Worm (Caenorhabditis elegans): ENCODE results near the gene R10E4.3.
A peak's percentile ranks its signal among the peaks of the same experiment; 100 is the strongest.

Gene R10E4.3

DNA sequence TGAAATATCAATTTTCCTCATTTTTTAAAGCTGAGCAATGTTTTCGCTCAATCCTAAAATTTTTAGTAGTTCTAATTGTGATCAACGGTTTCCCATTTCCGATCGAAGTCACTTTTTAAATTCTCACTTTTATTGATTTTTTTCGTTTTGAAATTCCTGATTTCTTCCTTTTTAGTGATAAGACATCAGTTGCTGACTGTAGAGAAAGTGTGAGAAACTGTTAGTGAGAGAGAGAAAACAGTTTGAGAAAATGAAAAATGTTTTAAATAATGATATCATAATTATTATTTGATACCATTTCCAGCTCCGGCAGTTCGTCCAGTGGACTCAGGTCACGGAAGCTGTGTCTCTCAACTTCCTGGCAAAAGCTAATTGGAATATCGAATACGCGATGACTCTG lies 27.2 kb upstream of the R10E4.3 start:
- TF ChIP-seq elt-2 (tag; optimal IDR thresholded peaks at IDR 0.05) (peak; percentile 51), ceh-28 (tag; optimal IDR thresholded peaks at IDR 0.05) (peak; percentile 16), fos-1 (tag; optimal IDR thresholded peaks at IDR 0.05) (no peak)

- TF ChIP-seq fos-1 (tag; optimal IDR thresholded peaks at IDR 0.05) (no peak), elt-2 (tag; optimal IDR thresholded peaks at IDR 0.05) (peak; percentile 65), lin-39 (tag; optimal IDR thresholded peaks at IDR 0.05) (peak; percentile 57), jun-1 (tag; optimal IDR thresholded peaks at IDR 0.05) (peak; percentile 74), ceh-28 (tag; optimal IDR thresholded peaks at IDR 0.05) (peak; percentile 63), nhr-28 (tag; optimal IDR thresholded peaks at IDR 0.05) (no peak), zag-1 (tag; optimal IDR thresholded peaks at IDR 0.05) (no peak), egl-5 (tag; optimal IDR thresholded peaks at IDR 0.05) (peak; percentile 80), skn-1 (tag; optimal IDR thresholded peaks at IDR 0.05) (peak; percentile 5), nfya-1 (tag; optimal IDR thresholded peaks at IDR 0.05; ENCODE audit: insufficient read depth) (peak; percentile 88), pha-4 (tag; optimal IDR thresholded peaks at IDR 0.05) (peak; percentile 92), nhr-25 (tag; optimal IDR thresholded peaks at IDR 0.05) (peak; percentile 88), elt-1 (tag; optimal IDR thresholded peaks at IDR 0.05) (no peak), pqm-1 (tag; optimal IDR thresholded peaks at IDR 0.05) (peak; percentile 37), lin-15B (tag; optimal IDR thresholded peaks at IDR 0.05) (peak; percentile 63), nhr-23 (tag; optimal IDR thresholded peaks at IDR 0.05) (peak; percentile 74), hmg-11 (tag; optimal IDR thresholded peaks at IDR 0.05) (peak; percentile 77)
Measured at ce11 chrIII:4313061-4313962, 26.0 kb upstream of the R10E4.3 start, which contains the start of the genes evl-14 and dcn-1. evl-14 (minus strand) TSS chrIII:4313128. dcn-1 (plus strand) TSS chrIII:4313912.

- no peak for TF ChIP-seq lin-39 (tag; optimal IDR thresholded peaks at IDR 0.05)
- TF ChIP-seq fos-1 (tag; optimal IDR thresholded peaks at IDR 0.05): no peak
- no peak for TF ChIP-seq hmg-11 (tag; optimal IDR thresholded peaks at IDR 0.05)
- no peak for TF ChIP-seq unc-39 (tag; optimal IDR thresholded peaks at IDR 0.05)
- TF ChIP-seq mdl-1 (tag; optimal IDR thresholded peaks at IDR 0.05): no peak
- TF ChIP-seq egl-27 (tag; optimal IDR thresholded peaks at IDR 0.05): no peak
- TF ChIP-seq nhr-237 (tag; optimal IDR thresholded peaks at IDR 0.05): no peak
- no peak for TF ChIP-seq nhr-12 (tag; optimal IDR thresholded peaks at IDR 0.05)
- TF ChIP-seq eor-1 (tag; optimal IDR thresholded peaks at IDR 0.05): no peak
- TF ChIP-seq nhr-77 (tag; optimal IDR thresholded peaks at IDR 0.05): no peak
- TF ChIP-seq ztf-11 (tag; optimal IDR thresholded peaks at IDR 0.05): no peak
Measured at ce11 chrIII:4309303-4309702, 22.0 kb upstream of the R10E4.3 start.

DNA sequence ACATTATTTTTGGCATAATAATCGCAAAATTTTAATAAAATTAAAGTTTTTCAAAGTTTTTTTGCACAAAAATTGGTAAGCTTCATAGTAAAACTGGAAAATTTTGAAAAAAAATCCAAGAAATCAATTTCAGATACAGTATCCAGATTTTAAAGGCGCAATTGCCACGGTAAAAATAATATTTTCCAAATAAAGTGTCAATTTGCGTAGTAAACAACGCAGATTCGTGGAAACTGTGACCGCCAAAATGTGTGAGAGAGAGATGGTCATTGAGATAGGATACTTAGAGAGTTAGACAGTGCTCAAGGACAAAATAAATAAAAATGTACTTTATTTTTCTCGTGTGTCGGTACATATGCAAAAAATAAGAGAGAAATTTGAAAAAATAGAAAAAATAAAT lies 15.5 kb upstream of the R10E4.3 start:
- TF ChIP-seq nhr-25 (tag; optimal IDR thresholded peaks at IDR 0.05): peak; percentile 47
- no peak for TF ChIP-seq skn-1 (tag; optimal IDR thresholded peaks at IDR 0.05)

ce11 chrIII:4302293-4302692 lies 15.0 kb upstream of the R10E4.3 start, which contains the start of gene R10E4.9:
R10E4.9 (minus strand) TSS chrIII:4302393.
- no peak for TF ChIP-seq aly-2 (tag; optimal IDR thresholded peaks at IDR 0.05)
- no peak for TF ChIP-seq R02D3.7 (tag; optimal IDR thresholded peaks at IDR 0.05)
- no peak for TF ChIP-seq mml-1 (tag; optimal IDR thresholded peaks at IDR 0.05)
- no peak for TF ChIP-seq nhr-237 (tag; optimal IDR thresholded peaks at IDR 0.05)
- no peak for TF ChIP-seq nhr-43 (tag; optimal IDR thresholded peaks at IDR 0.05; ENCODE audit: poor library complexity, severe bottlenecking)
- TF ChIP-seq ceh-28 (tag; optimal IDR thresholded peaks at IDR 0.05): no peak
- no peak for TF ChIP-seq snpc-4 (tag; optimal IDR thresholded peaks at IDR 0.05)
- TF ChIP-seq nhr-23 (tag; optimal IDR thresholded peaks at IDR 0.05): no peak
- no peak for TF ChIP-seq pqm-1 (tag; optimal IDR thresholded peaks at IDR 0.05)
- TF ChIP-seq hmg-11 (tag; optimal IDR thresholded peaks at IDR 0.05): no peak
- TF ChIP-seq fkh-2 (tag; optimal IDR thresholded peaks at IDR 0.05): no peak
- TF ChIP-seq unc-39 (tag; optimal IDR thresholded peaks at IDR 0.05): no peak
- TF ChIP-seq jun-1 (tag; optimal IDR thresholded peaks at IDR 0.05): no peak
- no peak for TF ChIP-seq pha-4 (tag; optimal IDR thresholded peaks at IDR 0.05)
- TF ChIP-seq unc-62 (GFP tag; optimal IDR thresholded peaks at IDR 0.05): no peak

All from whole organism, L3 larva.